Fruit fly (Drosophila melanogaster): Measurements from ENCODE around the gene CG10147.

The CG10147 gene

dm6 chr3L:6449159-6449664, 39.0 kb downstream of the CG10147 start:
- TF ChIP-seq pan (optimal IDR thresholded peaks at IDR 0.05) (no peak), CG8478 (optimal IDR thresholded peaks at IDR 0.05) (no peak), usp (GFP tag; optimal IDR thresholded peaks at IDR 0.05) (no peak), Dll (optimal IDR thresholded peaks at IDR 0.05) (no peak), psq (optimal IDR thresholded peaks at IDR 0.05) (no peak), EcR (GFP tag; optimal IDR thresholded peaks at IDR 0.05) (no peak)

dm6 chr3L:6447708-6448107, 40.5 kb downstream of the CG10147 start:
- no peak for TF ChIP-seq Dll (optimal IDR thresholded peaks at IDR 0.05)
- no peak for TF ChIP-seq CG8478 (optimal IDR thresholded peaks at IDR 0.05)
- TF ChIP-seq EcR (GFP tag; optimal IDR thresholded peaks at IDR 0.05): no peak
- no peak for TF ChIP-seq pan (optimal IDR thresholded peaks at IDR 0.05)
- TF ChIP-seq psq (optimal IDR thresholded peaks at IDR 0.05): no peak
- TF ChIP-seq usp (GFP tag; optimal IDR thresholded peaks at IDR 0.05): no peak

- TF ChIP-seq psq (optimal IDR thresholded peaks at IDR 0.05) (no peak), EcR (GFP tag; optimal IDR thresholded peaks at IDR 0.05) (no peak), usp (GFP tag; optimal IDR thresholded peaks at IDR 0.05) (no peak), pan (optimal IDR thresholded peaks at IDR 0.05) (no peak), CG8478 (optimal IDR thresholded peaks at IDR 0.05) (no peak), Dll (optimal IDR thresholded peaks at IDR 0.05) (no peak)
Measured at dm6 chr3L:6447203-6447602, 41.0 kb downstream of the CG10147 start.

DNA sequence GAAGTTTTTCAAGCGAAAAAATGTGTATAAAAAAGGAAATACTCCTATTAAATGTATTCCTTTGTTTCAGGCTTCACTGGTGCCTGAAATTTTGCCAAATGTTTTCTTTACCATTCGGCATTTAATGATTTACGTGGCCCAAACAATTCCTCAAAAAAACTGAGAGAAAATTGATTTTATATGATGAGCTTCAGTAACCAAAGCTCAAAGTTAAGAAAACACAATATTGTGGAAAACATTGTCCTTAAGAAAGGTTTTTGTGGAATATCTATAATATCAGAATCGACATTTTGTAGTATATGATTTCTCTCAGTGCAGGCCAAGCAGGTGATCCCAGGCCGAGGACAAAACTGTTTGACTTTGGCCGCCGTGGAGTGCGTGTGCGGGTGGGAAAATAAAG, 41.7 kb downstream of the CG10147 start:
- TF ChIP-seq EcR (GFP tag; optimal IDR thresholded peaks at IDR 0.05) (no peak), usp (GFP tag; optimal IDR thresholded peaks at IDR 0.05) (no peak), psq (optimal IDR thresholded peaks at IDR 0.05) (no peak), Dll (optimal IDR thresholded peaks at IDR 0.05) (no peak), pan (optimal IDR thresholded peaks at IDR 0.05) (no peak), CG8478 (optimal IDR thresholded peaks at IDR 0.05) (no peak)

dm6 chr3L:6443235-6443634, 45.0 kb downstream of the CG10147 start:
- TF ChIP-seq EcR (GFP tag; optimal IDR thresholded peaks at IDR 0.05): no peak
- TF ChIP-seq usp (GFP tag; optimal IDR thresholded peaks at IDR 0.05): no peak
- TF ChIP-seq pan (optimal IDR thresholded peaks at IDR 0.05): no peak
- TF ChIP-seq Dll (optimal IDR thresholded peaks at IDR 0.05): no peak
- TF ChIP-seq CG8478 (optimal IDR thresholded peaks at IDR 0.05): no peak
- TF ChIP-seq psq (optimal IDR thresholded peaks at IDR 0.05): no peak

- TF ChIP-seq EcR (GFP tag; optimal IDR thresholded peaks at IDR 0.05) (no peak), Dll (optimal IDR thresholded peaks at IDR 0.05) (no peak), CG8478 (optimal IDR thresholded peaks at IDR 0.05) (no peak), pan (optimal IDR thresholded peaks at IDR 0.05) (no peak), usp (GFP tag; optimal IDR thresholded peaks at IDR 0.05) (no peak), psq (optimal IDR thresholded peaks at IDR 0.05) (no peak)
Measured at dm6 chr3L:6440462-6440811, 47.8 kb downstream of the CG10147 start.

DNA sequence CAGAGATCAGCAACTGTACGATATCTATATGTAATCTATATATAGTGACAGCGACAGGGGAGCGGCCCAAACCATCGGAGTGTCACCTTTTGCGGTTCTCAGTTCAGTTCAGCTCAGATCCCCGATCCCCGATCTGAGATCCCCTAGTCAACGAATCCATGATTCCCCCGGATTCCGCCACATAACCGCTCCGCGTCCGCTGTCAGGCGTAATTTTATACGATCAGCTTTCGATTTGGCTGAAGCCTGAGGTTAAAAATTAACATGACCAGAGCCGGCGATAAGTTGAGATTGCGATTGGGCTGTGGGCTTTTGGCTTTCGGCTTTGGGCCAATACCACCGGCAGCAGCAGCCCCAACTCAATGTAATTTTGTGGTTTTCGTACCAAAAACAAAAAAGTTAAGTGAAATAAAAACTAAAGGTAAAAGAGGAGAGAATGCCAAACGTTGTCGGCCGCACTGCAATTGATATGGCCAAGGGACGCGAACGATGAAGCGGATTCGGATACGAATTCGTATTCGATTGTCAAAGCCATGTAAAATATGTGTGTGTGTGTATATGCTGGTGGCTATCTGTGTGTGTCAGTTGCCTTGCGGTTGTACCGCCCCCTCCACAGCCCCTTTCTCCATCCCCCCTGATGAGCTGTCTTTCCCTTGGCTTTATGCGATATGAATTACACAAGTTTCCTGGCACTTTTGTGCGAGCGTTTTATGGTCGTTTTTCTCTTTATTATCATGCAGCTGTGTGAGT, 48.3 kb downstream of the CG10147 start:
- TF ChIP-seq usp (GFP tag; optimal IDR thresholded peaks at IDR 0.05) (no peak), Dll (optimal IDR thresholded peaks at IDR 0.05) (no peak), CG8478 (optimal IDR thresholded peaks at IDR 0.05) (no peak), EcR (GFP tag; optimal IDR thresholded peaks at IDR 0.05) (no peak), psq (optimal IDR thresholded peaks at IDR 0.05) (no peak)

DNA sequence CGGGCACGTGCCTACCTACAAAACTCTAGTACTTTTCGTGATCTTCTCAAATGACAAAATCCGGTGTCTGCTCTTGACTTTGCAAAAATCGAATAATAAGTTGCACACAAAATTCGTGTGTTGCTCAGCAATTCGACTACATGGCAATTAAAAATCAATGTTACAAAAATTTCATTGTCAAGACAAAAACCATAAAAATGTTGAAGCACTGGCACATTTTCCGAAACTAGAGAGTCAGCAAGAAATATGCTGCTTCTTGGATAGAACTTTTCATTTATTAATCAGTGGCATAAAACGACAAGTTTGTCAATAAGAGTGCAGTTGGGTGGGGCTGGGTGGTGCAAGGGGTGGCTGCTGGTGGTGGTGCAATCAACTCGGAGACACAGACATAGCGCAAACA, 51.0 kb downstream of the CG10147 start:
- TF ChIP-seq EcR (GFP tag; optimal IDR thresholded peaks at IDR 0.05) (no peak), psq (optimal IDR thresholded peaks at IDR 0.05) (no peak), CG8478 (optimal IDR thresholded peaks at IDR 0.05) (no peak), Dll (optimal IDR thresholded peaks at IDR 0.05) (no peak), pan (optimal IDR thresholded peaks at IDR 0.05) (no peak), usp (GFP tag; optimal IDR thresholded peaks at IDR 0.05) (no peak)

Measured in whole organism.